Fruit fly (Drosophila melanogaster): Measurements from ENCODE around the gene CG44090.

DNA sequence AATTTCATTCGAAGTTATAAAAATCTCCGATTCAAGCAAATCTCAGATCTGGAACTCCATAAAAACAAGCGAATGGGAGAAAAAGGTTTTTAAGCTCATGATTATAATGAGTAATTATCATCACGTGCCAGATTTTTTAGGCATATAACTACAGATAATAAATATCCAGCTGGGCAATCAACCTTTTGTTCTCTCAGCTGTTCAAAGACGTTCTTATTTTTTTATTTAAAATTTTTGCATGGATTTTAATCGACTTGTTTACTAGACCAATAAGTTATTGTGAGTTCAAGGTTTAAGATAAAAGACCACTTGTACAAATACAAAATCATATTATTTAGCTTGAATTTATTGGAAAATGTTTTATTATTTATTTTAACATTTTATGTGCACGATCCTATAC is 30.1 kb downstream of the CG44090 start:
- TF ChIP-seq CG8478 (optimal IDR thresholded peaks at IDR 0.05) (no peak), usp (GFP tag; optimal IDR thresholded peaks at IDR 0.05) (no peak), psq (optimal IDR thresholded peaks at IDR 0.05) (no peak), pan (optimal IDR thresholded peaks at IDR 0.05) (no peak), EcR (GFP tag; optimal IDR thresholded peaks at IDR 0.05) (no peak)

Measured in whole organism.